Fruit fly (Drosophila melanogaster) Kc167 (cell line): ENCODE data around the gene lush.

Source experiments
- Myc ChIP-seq: fragments of >200 bp; optimal IDR thresholded peaks from 2 replicates; lab custom pipeline; 2017; ENCODE audit warnings: missing external identifiers
- Sin3A ChIP-seq: fragments of >200 bp; optimal IDR thresholded peaks from 2 replicates; lab custom pipeline; 2018; ENCODE audit warnings: missing external identifiers
- h ChIP-seq: fragments of >200 bp; optimal IDR thresholded peaks from 3 replicates; lab custom pipeline; 2018; ENCODE audit warnings: missing external identifiers
- insv ChIP-seq: fragments of >200 bp; optimal IDR thresholded peaks from 3 replicates; lab custom pipeline; 2018; ENCODE audit warnings: missing external identifiers
- psq ChIP-seq: fragments of >200 bp; optimal IDR thresholded peaks from 2 replicates; lab custom pipeline; 2017; ENCODE audit warnings: missing external identifiers
- ttk ChIP-seq: sonication (Bioruptor generic); optimal IDR thresholded peaks from 2 replicates; lab custom pipeline; 2017; ENCODE audit warnings: missing external identifiers

Gene lush

dm6 chr3L:19605974-19606497 is at the start of gene lush, which contains the start of gene CG9372:
TSS of gene lush (minus strand) at chr3L:19606090.
TSS of gene CG9372 (plus strand) at chr3L:19606208.
- TF ChIP-seq h (lab: Kevin White, UChicago) (no peak), Myc (lab: Kevin White, UChicago) (no peak)

dm6 chr3L:19653470-19653869 is 47.6 kb upstream of the lush start:
- TF ChIP-seq psq (no peak), Sin3A (lab: Kevin White, UChicago) (no peak), h (lab: Kevin White, UChicago) (no peak), ttk (no peak), insv (lab: Kevin White, UChicago) (no peak), Myc (lab: Kevin White, UChicago) (no peak)

- TF ChIP-seq Sin3A (lab: Kevin White, UChicago) = no peak
- TF ChIP-seq h (lab: Kevin White, UChicago) = no peak
- no peak for TF ChIP-seq psq
- TF ChIP-seq Myc (lab: Kevin White, UChicago) = no peak
Observed at dm6 chr3L:19650588-19650987, 44.7 kb upstream of the lush start.

dm6 chr3L:19650121-19650520 is 44.2 kb upstream of the lush start:
- TF ChIP-seq Myc (lab: Kevin White, UChicago) = no peak
- no peak for TF ChIP-seq ttk
- TF ChIP-seq Sin3A (lab: Kevin White, UChicago) = no peak
- TF ChIP-seq h (lab: Kevin White, UChicago) = no peak
- TF ChIP-seq insv (lab: Kevin White, UChicago) = no peak
- TF ChIP-seq psq = no peak

dm6 chr3L:19649374-19649948 is 43.6 kb upstream of the lush start, which contains the start of gene Oat:
TSS of gene Oat (minus strand) at chr3L:19649851.
- no peak for TF ChIP-seq psq
- no peak for TF ChIP-seq h (lab: Kevin White, UChicago)
- TF ChIP-seq ttk = no peak
- no peak for TF ChIP-seq Sin3A (lab: Kevin White, UChicago)
- TF ChIP-seq insv (lab: Kevin White, UChicago) = no peak
- TF ChIP-seq Myc (lab: Kevin White, UChicago) = no peak

DNA sequence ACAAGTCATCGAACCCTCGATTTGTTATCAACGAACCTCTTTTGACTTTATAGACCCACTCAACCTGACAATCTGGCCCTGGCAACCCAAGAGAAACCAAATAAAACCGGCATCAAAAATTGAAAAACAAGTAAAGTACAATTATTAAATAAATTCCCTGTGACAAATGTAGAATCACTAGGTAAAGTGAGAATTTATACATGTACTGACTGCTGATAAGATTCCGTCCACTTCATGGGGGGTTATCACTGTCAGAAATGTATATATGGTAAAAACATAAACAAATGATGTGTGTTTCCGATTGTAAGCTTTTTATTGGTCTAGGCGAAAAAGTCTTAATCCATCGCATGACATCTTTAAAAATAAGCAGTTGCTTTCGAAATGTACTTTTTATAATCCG is 42.8 kb upstream of the lush start:
- TF ChIP-seq ttk (no peak), h (lab: Kevin White, UChicago) (no peak), insv (lab: Kevin White, UChicago) (no peak)

- no peak for TF ChIP-seq insv (lab: Kevin White, UChicago)
- no peak for TF ChIP-seq Sin3A (lab: Kevin White, UChicago)
- no peak for TF ChIP-seq h (lab: Kevin White, UChicago)
- TF ChIP-seq Myc (lab: Kevin White, UChicago) = no peak
- TF ChIP-seq ttk = no peak
- no peak for TF ChIP-seq psq
Observed at dm6 chr3L:19646292-19646691, 40.4 kb upstream of the lush start.

DNA sequence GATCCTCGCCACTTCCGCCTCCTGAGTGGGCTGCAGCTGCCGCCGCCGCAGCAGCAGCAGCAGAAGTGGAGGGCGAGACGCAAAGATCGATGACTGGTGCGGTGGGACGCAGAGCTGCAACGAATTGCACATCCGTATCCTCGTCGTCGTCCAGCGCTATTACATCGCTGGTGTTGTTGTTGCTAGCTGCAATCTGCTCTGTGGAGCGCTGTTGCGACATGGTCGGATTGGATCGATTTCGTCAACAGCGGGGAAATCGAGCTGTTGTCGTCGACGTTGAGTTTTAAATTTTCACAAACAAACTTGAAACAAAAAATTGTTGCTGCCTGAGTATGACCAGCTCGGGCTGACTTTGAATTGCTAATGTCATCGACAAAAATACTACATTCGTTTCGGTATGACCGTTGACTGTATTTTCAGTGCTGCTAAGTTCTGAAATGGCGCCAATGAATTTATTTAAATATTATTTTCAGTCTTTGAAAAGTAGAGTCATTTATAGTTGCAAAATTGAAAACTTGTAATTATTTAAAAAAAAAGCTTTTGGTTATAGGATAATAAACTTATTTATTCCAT is 36.6 kb upstream of the lush start, which contains the start of gene Rnf146:
Gene Rnf146, minus strand, starts transcription at position 369 of the 573 bp plus-strand sequence.
- no peak for TF ChIP-seq insv (lab: Kevin White, UChicago)
- no peak for TF ChIP-seq Myc (lab: Kevin White, UChicago)
- no peak for TF ChIP-seq psq
- TF ChIP-seq h (lab: Kevin White, UChicago) = no peak
- no peak for TF ChIP-seq Sin3A (lab: Kevin White, UChicago)
- TF ChIP-seq ttk = no peak

- no peak for TF ChIP-seq Myc (lab: Kevin White, UChicago)
- no peak for TF ChIP-seq h (lab: Kevin White, UChicago)
- no peak for TF ChIP-seq psq
- no peak for TF ChIP-seq ttk
- TF ChIP-seq Sin3A (lab: Kevin White, UChicago) = no peak
- TF ChIP-seq insv (lab: Kevin White, UChicago) = no peak
Observed at dm6 chr3L:19636821-19637460, 31.1 kb upstream of the lush start.

dm6 chr3L:19635478-19635996 is 29.6 kb upstream of the lush start, which contains the start of gene wnd:
TSS of gene wnd (minus strand) at chr3L:19635783.
- TF ChIP-seq psq (no peak), Sin3A (lab: Kevin White, UChicago) (no peak), insv (lab: Kevin White, UChicago) (no peak), h (lab: Kevin White, UChicago) (no peak), Myc (lab: Kevin White, UChicago) (no peak), ttk (no peak)

dm6 chr3L:19634788-19635448 is 29.0 kb upstream of the lush start:
- TF ChIP-seq ttk = no peak
- no peak for TF ChIP-seq Myc (lab: Kevin White, UChicago)
- TF ChIP-seq psq = no peak
- no peak for TF ChIP-seq h (lab: Kevin White, UChicago)
- TF ChIP-seq Sin3A (lab: Kevin White, UChicago) = no peak
- no peak for TF ChIP-seq insv (lab: Kevin White, UChicago)
